Worm (Caenorhabditis elegans): ENCODE measurements around the gene R12C12.6.
A peak's percentile ranks its signal among the peaks of the same experiment; 100 is the strongest.

Gene R12C12.6

ce11 chrII:6061495-6061894 lies 13.8 kb upstream of the R12C12.6 start:
- peak; percentile 72 for TF ChIP-seq nhr-6 (tag; optimal IDR thresholded peaks at IDR 0.05)
- no peak for TF ChIP-seq elt-1 (tag; optimal IDR thresholded peaks at IDR 0.05)
- TF ChIP-seq elt-3 (tag; optimal IDR thresholded peaks at IDR 0.05), result no peak
- TF ChIP-seq nhr-23 (tag; optimal IDR thresholded peaks at IDR 0.05), result no peak
- TF ChIP-seq nhr-21 (tag; optimal IDR thresholded peaks at IDR 0.05), result peak; percentile 79
- peak; percentile 77 to 91 for TF ChIP-seq lsy-2 (tag; optimal IDR thresholded peaks at IDR 0.05)
- peak; percentile 98 for TF ChIP-seq gmeb-1 (tag; optimal IDR thresholded peaks at IDR 0.05)
- TF ChIP-seq lin-39 (tag; optimal IDR thresholded peaks at IDR 0.05), result no peak
- no peak for TF ChIP-seq nhr-25 (tag; optimal IDR thresholded peaks at IDR 0.05)
- peak; percentile 4 for TF ChIP-seq zag-1 (tag; optimal IDR thresholded peaks at IDR 0.05)
- peak; percentile 5 for TF ChIP-seq fos-1 (tag; optimal IDR thresholded peaks at IDR 0.05)
- peak; percentile 70 for TF ChIP-seq C34F6.9 (tag; optimal IDR thresholded peaks at IDR 0.05)
- TF ChIP-seq nhr-129 (tag; optimal IDR thresholded peaks at IDR 0.05), result peak; percentile 56
- TF ChIP-seq skn-1 (tag; optimal IDR thresholded peaks at IDR 0.05), result no peak
- no peak for TF ChIP-seq ceh-82 (tag; optimal IDR thresholded peaks at IDR 0.05)
- peak; percentile 90 for TF ChIP-seq sma-3 (GFP tag; optimal IDR thresholded peaks at IDR 0.05)
- TF ChIP-seq blmp-1 (tag; optimal IDR thresholded peaks at IDR 0.05; ENCODE audit: insufficient read depth), result peak; percentile 50
- TF ChIP-seq alr-1 (tag; optimal IDR thresholded peaks at IDR 0.05), result no peak
- TF ChIP-seq ztf-4 (tag; optimal IDR thresholded peaks at IDR 0.05), result peak; percentile 43
- TF ChIP-seq unc-62 (GFP tag; optimal IDR thresholded peaks at IDR 0.05), result no peak
- no peak for TF ChIP-seq nhr-237 (tag; optimal IDR thresholded peaks at IDR 0.05)
- TF ChIP-seq peb-1 (tag; optimal IDR thresholded peaks at IDR 0.05), result no peak
- peak; percentile 6 for TF ChIP-seq dmd-4 (tag; optimal IDR thresholded peaks at IDR 0.05)
- TF ChIP-seq unc-39 (tag; optimal IDR thresholded peaks at IDR 0.05), result no peak
- peak; percentile 72 for TF ChIP-seq snpc-4 (tag; optimal IDR thresholded peaks at IDR 0.05)
- peak; percentile 71 for TF ChIP-seq lin-13 (GFP tag; optimal IDR thresholded peaks at IDR 0.05)
- TF ChIP-seq ceh-16 (tag; optimal IDR thresholded peaks at IDR 0.05), result peak; percentile 45
- TF ChIP-seq egl-27 (tag; optimal IDR thresholded peaks at IDR 0.05), result peak; percentile 36
- no peak for TF ChIP-seq nhr-11 (tag; optimal IDR thresholded peaks at IDR 0.05)
- TF ChIP-seq crh-2 (tag; optimal IDR thresholded peaks at IDR 0.05), result peak; percentile 77
- no peak for TF ChIP-seq nhr-12 (tag; optimal IDR thresholded peaks at IDR 0.05)
- TF ChIP-seq nhr-10 (tag; optimal IDR thresholded peaks at IDR 0.05), result no peak
- TF ChIP-seq sma-9 (GFP tag; optimal IDR thresholded peaks at IDR 0.05), result peak; percentile 95
- TF ChIP-seq sma-9 (tag; optimal IDR thresholded peaks at IDR 0.05), result no peak
- no peak for TF ChIP-seq nhr-77 (tag; optimal IDR thresholded peaks at IDR 0.05)
- peak; percentile 59 for TF ChIP-seq sem-4 (tag; optimal IDR thresholded peaks at IDR 0.05)
- TF ChIP-seq unc-55 (GFP tag; optimal IDR thresholded peaks at IDR 0.05), result peak; percentile 75
- no peak for TF ChIP-seq ztf-11 (tag; optimal IDR thresholded peaks at IDR 0.05)
- peak; percentile 43 for TF ChIP-seq mab-5 (tag; optimal IDR thresholded peaks at IDR 0.05)
- no peak for TF ChIP-seq ztf-1 (GFP tag; conservative IDR thresholded peaks at IDR 0.05)
- no peak for TF ChIP-seq aly-2 (tag; optimal IDR thresholded peaks at IDR 0.05)
- TF ChIP-seq mdl-1 (tag; optimal IDR thresholded peaks at IDR 0.05), result no peak
- TF ChIP-seq Y55F3AM.14 (GFP tag; optimal IDR thresholded peaks at IDR 0.05), result no peak
- peak; percentile 83 for TF ChIP-seq F13H6.1 (tag; optimal IDR thresholded peaks at IDR 0.05)
- TF ChIP-seq lin-11 (tag; optimal IDR thresholded peaks at IDR 0.05), result no peak
- no peak for TF ChIP-seq ZK546.5 (tag; optimal IDR thresholded peaks at IDR 0.05)
- no peak for TF ChIP-seq ama-1 (optimal IDR thresholded peaks at IDR 0.05)
- TF ChIP-seq mbf-1 (tag; optimal IDR thresholded peaks at IDR 0.05), result no peak
- no peak for TF ChIP-seq R02D3.7 (tag; optimal IDR thresholded peaks at IDR 0.05)
